Worm (Caenorhabditis elegans) whole organism, young adult: ENCODE data around the gene gst-31.

ENCODE experiments used
- F52B5.7 ChIP-seq: sonication (generic microtip); optimal IDR thresholded peaks from 2 replicates; lab custom pipeline; 2016; ENCODE audit warnings: mild to moderate bottlenecking, missing genetic modification characterization, missing compliant biosample characterization
- dpl-1 ChIP-seq: fragments of 150-350 bp; optimal IDR thresholded peaks from 2 replicates; lab custom pipeline; 2014; ENCODE audit warnings: missing biosample characterization, missing genetic modification reagents, missing genetic modification characterization
- ets-4 ChIP-seq: fragments of 200-800 bp; sonication (Bioruptor generic); optimal IDR thresholded peaks from 2 replicates; lab custom pipeline; 2018; ENCODE audit warnings: mild to moderate bottlenecking, missing genetic modification characterization, missing compliant biosample characterization
- hmg-20 ChIP-seq: fragments of 200-800 bp; sonication (Bioruptor generic); IDR thresholded peaks from 2 replicates; pipeline ENCODE4 v1.3.6; 2022; ENCODE audit warnings: missing genetic modification reagents, missing genetic modification characterization, missing compliant biosample characterization
- madf-8 ChIP-seq: fragments of 200-800 bp; sonication (Bioruptor generic); conservative IDR thresholded peaks from 2 replicates; pipeline ENCODE4 v1.3.6; 2022; ENCODE audit warnings: missing genetic modification reagents, missing genetic modification characterization, missing compliant biosample characterization
- mxl-1 ChIP-seq: sonication (generic microtip); optimal IDR thresholded peaks from 2 replicates; lab custom pipeline; 2016; ENCODE audit warnings: missing genetic modification characterization, missing compliant biosample characterization
- nfya-1 ChIP-seq: sonication (generic microtip); optimal IDR thresholded peaks from 2 replicates; lab custom pipeline; 2017; ENCODE audit warnings: antibody characterized with exemption, missing compliant biosample characterization, missing genetic modification characterization, borderline replicate concordance; ENCODE audit not compliant: insufficient read depth
- pbrm-1 ChIP-seq: fragments of 200-800 bp; sonication (Bioruptor generic); IDR thresholded peaks from 2 replicates; pipeline ENCODE4 v1.3.6; 2022; ENCODE audit warnings: missing genetic modification reagents, missing genetic modification characterization, missing compliant biosample characterization
- pha-4 ChIP-seq: fragments of 150-350 bp; sonication (generic microtip); optimal IDR thresholded peaks from 2 replicates; lab custom pipeline; 2014; ENCODE audit warnings: missing biosample characterization, missing genetic modification reagents, missing genetic modification characterization
- sea-2 ChIP-seq: fragments of 200-800 bp; sonication (Bioruptor generic); IDR thresholded peaks from 2 replicates; pipeline ENCODE4 v1.3.6; 2022; ENCODE audit warnings: missing genetic modification characterization, missing compliant biosample characterization
- snpc-3.4 ChIP-seq: sonication (generic microtip); optimal IDR thresholded peaks from 2 replicates; lab custom pipeline; 2017; ENCODE audit warnings: missing genetic modification characterization, mild to moderate bottlenecking, missing compliant biosample characterization, antibody characterized with exemption, moderate library complexity, missing genotype, missing genetic modification reagents
- snpc-4 ChIP-seq, 5 experiments: fragments of 150-350 bp in 1 of 5; sonication (generic microtip) in 4 of 5; optimal IDR thresholded peaks; 2 replicates each; lab custom pipeline; 2014 to 2018; ENCODE audit warnings: missing genetic modification characterization in 5 of 5, missing biosample characterization in 3 of 5, antibody characterized with exemption in 2 of 5, mild to moderate bottlenecking in 2 of 5, missing compliant biosample characterization in 2 of 5, missing genotype in 2 of 5, moderate library complexity in 2 of 5, missing genetic modification reagents in 1 of 5

DNA sequence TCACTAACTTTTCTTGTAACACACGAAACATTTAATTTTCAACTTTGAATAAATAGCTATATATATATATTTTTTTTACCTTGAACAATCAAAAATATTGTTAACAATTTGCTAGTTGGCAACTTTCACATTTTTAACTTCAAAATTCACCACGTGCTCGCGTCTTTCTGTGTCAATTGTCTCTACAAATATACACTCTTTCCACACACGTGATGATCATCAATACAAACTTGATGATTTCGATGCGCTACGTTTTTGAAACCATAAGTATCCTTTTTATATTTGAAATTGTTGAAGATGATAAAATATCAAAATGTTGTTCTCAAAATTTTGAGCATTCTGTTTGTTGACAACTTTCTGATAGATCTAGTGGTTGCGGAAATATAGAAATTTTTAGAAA lies 20.6 kb upstream of the gst-31 start:
- TF ChIP-seq dpl-1 (GFP tag; lab: Kevin White, UChicago) (no peak), snpc-4 (GFP tag; optimal IDR thresholded peaks at IDR 0.05; lab: Kevin White, UChicago) (no peak), snpc-4 (tag; optimal IDR thresholded peaks at IDR 0.05; lab: Kevin White, UChicago) (no peak), F52B5.7 (tag; lab: Kevin White, UChicago) (no peak), pha-4 (tag; lab: Kevin White, UChicago) (no peak), mxl-1 (tag; lab: Kevin White, UChicago) (no peak), ets-4 (no peak), snpc-3.4 (no peak), pbrm-1 (GFP tag; lab: Robert Waterston, UW) (no peak), sea-2 (GFP tag; lab: Robert Waterston, UW) (no peak), nfya-1 (tag; lab: Kevin White, UChicago) (no peak), madf-8 (no peak), hmg-20 (no peak)
